Fruit fly (Drosophila melanogaster): ENCODE data around the gene Pitslre.

Gene Pitslre

dm6 chr3L:20769350-20769749, 2.0 kb upstream of the Pitslre start, which contains the start of the genes CG4074 and CG4186 (continued):
- no peak for TF ChIP-seq tll (GFP tag; optimal IDR thresholded peaks at IDR 0.05)
- no peak for TF ChIP-seq schlank (tag; optimal IDR thresholded peaks at IDR 0.05)
- no peak for TF ChIP-seq ind (GFP tag; optimal IDR thresholded peaks at IDR 0.05)
- no peak for TF ChIP-seq fu2 (GFP tag; optimal IDR thresholded peaks at IDR 0.05)
- TF ChIP-seq hbn (GFP tag; IDR thresholded peaks at IDR 0.05; ENCODE audit: partially characterized antibody): peak; percentile 45; the same call in 1 of the 2 replicates
- TF ChIP-seq croc (GFP tag; conservative IDR thresholded peaks at IDR 0.05): no peak
- TF ChIP-seq zfh1 (GFP tag; IDR thresholded peaks at IDR 0.05): 0 out of 3 replicates have a peak, but pooled peaks have one; percentile 4
- no peak for TF ChIP-seq br (optimal IDR thresholded peaks at IDR 0.05)
- TF ChIP-seq NfI (GFP tag; optimal IDR thresholded peaks at IDR 0.05): no peak
- TF ChIP-seq CG11398 (GFP tag; optimal IDR thresholded peaks at IDR 0.05): no peak
- no peak for TF ChIP-seq CG5245 (GFP tag; optimal IDR thresholded peaks at IDR 0.05)
- no peak for TF ChIP-seq toy (GFP tag; IDR thresholded peaks at IDR 0.05)

dm6 chr3L:20771891-20772646, 741 bp downstream of the Pitslre start:
- TF ChIP-seq croc (GFP tag; conservative IDR thresholded peaks at IDR 0.05) (0 out of 3 replicates have a peak, but pooled peaks have one; percentile 13), CG7271 (tag; optimal IDR thresholded peaks at IDR 0.05) (no peak), CG9797 (GFP tag; optimal IDR thresholded peaks at IDR 0.05) (no peak), gsb-n (tag; optimal IDR thresholded peaks at IDR 0.05) (peak; percentile 77), Hr39 (optimal IDR thresholded peaks at IDR 0.05) (no peak), Trl (optimal IDR thresholded peaks at IDR 0.05) (no peak), Trl (GFP tag; optimal IDR thresholded peaks at IDR 0.05) (peak; percentile 66), bowl (GFP tag; IDR thresholded peaks at IDR 0.05) (peak; percentile 74), scrt (GFP tag; optimal IDR thresholded peaks at IDR 0.05) (peak; percentile 66), E2f1 (GFP tag; IDR thresholded peaks at IDR 0.05) (peak; percentile 86), CG1024 (GFP tag; IDR thresholded peaks at IDR 0.05) (peak; percentile 52), da (GFP tag; optimal IDR thresholded peaks at IDR 0.05) (no peak), Meics (GFP tag; optimal IDR thresholded peaks at IDR 0.05) (peak; percentile 84), nau (GFP tag; optimal IDR thresholded peaks at IDR 0.05) (no peak), CG43689 (GFP tag; IDR thresholded peaks at IDR 0.05) (no peak), Sry-β (GFP tag; optimal IDR thresholded peaks at IDR 0.05) (peak; percentile 97), CG10321 (GFP tag; IDR thresholded peaks at IDR 0.05) (peak; percentile 42; the same call in 1 of the 2 replicates), CkIIα-i1 (GFP tag; IDR thresholded peaks at IDR 0.05) (no peak), nmo (GFP tag; optimal IDR thresholded peaks at IDR 0.05) (peak; percentile 80), aop (GFP tag; IDR thresholded peaks at IDR 0.05) (no peak), ase (GFP tag; IDR thresholded peaks at IDR 0.05) (peak; percentile 81; the same call in 2 of the 3 replicates), Tbp (GFP tag; optimal IDR thresholded peaks at IDR 0.05) (no peak), CrebB (tag; optimal IDR thresholded peaks at IDR 0.05) (peak; percentile 67), pan (optimal IDR thresholded peaks at IDR 0.05) (no peak), pan (GFP tag; optimal IDR thresholded peaks at IDR 0.05 in 1 of 2, IDR thresholded peaks at IDR 0.05 in 1 of 2) (peak in 1 of 2 experiments; percentile 91), pita (GFP tag; optimal IDR thresholded peaks at IDR 0.05) (no peak), pros (GFP tag; optimal IDR thresholded peaks at IDR 0.05) (no peak), disco-r (GFP tag; optimal IDR thresholded peaks at IDR 0.05) (peak; percentile 49), CG31441 (GFP tag; IDR thresholded peaks at IDR 0.05) (peak; percentile 81), NK7.1 (GFP tag; optimal IDR thresholded peaks at IDR 0.05) (peak; percentile 13), Dbx (GFP tag; IDR thresholded peaks at IDR 0.05) (peak; percentile 73), CG10267 (tag; optimal IDR thresholded peaks at IDR 0.05) (peak; percentile 76), Adf1 (GFP tag; IDR thresholded peaks at IDR 0.05) (0 out of 2 replicates have a peak, but pooled peaks have one; percentile 21), lab (GFP tag; optimal IDR thresholded peaks at IDR 0.05) (peak; percentile 88), HLH54F (GFP tag; optimal IDR thresholded peaks at IDR 0.05) (peak; percentile 51), CG10543 (GFP tag; optimal IDR thresholded peaks at IDR 0.05) (no peak), CG13624 (GFP tag; optimal IDR thresholded peaks at IDR 0.05) (peak; percentile 57), bab2 (GFP tag; optimal IDR thresholded peaks at IDR 0.05) (peak; percentile 77), CG6175 (GFP tag; IDR thresholded peaks at IDR 0.05) (no peak; the same call in 2 of the 3 replicates)

Measured in whole organism, embryonic.